Fruit fly (Drosophila melanogaster) whole organism, embryonic: Measurements from ENCODE around the gene nerfin-2.

Experiments used
- Bdp1 ChIP-seq: fragments of 200-800 bp; sonication (Bioruptor generic); optimal IDR thresholded peaks from 3 replicates; lab custom pipeline; 2016; ENCODE audit warnings: missing biosample characterization, missing genetic modification characterization
- Blimp-1 ChIP-seq: fragments of 200-800 bp; sonication (Bioruptor generic); optimal IDR thresholded peaks from 3 replicates; lab custom pipeline; 2018; ENCODE audit warnings: missing biosample characterization, missing genetic modification characterization, mild to moderate bottlenecking, moderate library complexity, missing genetic modification reagents
- CG10321 ChIP-seq: fragments of 200-800 bp; sonication (Bioruptor generic); IDR thresholded peaks from 2 replicates; pipeline ENCODE4 v1.3.6; 2022; ENCODE audit warnings: missing biosample characterization, missing genetic modification characterization
- CG12391 ChIP-seq: fragments of 200-800 bp; sonication (Bioruptor generic); optimal IDR thresholded peaks from 3 replicates; lab custom pipeline; 2018; ENCODE audit warnings: missing biosample characterization, mild to moderate bottlenecking, missing genetic modification characterization, moderate library complexity
- CG13624 ChIP-seq: fragments of 200-800 bp; sonication (Bioruptor generic); optimal IDR thresholded peaks from 2 replicates; lab custom pipeline; 2016; ENCODE audit warnings: missing biosample characterization, missing genetic modification characterization
- CG17359 ChIP-seq: fragments of 200-800 bp; sonication (Bioruptor generic); optimal IDR thresholded peaks from 3 replicates; lab custom pipeline; 2018; ENCODE audit warnings: missing biosample characterization, mild to moderate bottlenecking, missing genetic modification characterization, moderate library complexity
- CG17612 ChIP-seq: fragments of 200-800 bp; sonication (Bioruptor generic); IDR thresholded peaks from 2 replicates; pipeline ENCODE4 v1.3.6; 2022; ENCODE audit warnings: missing biosample characterization, missing genetic modification characterization
- CG18011 ChIP-seq: fragments of 200-800 bp; sonication (Bioruptor generic); optimal IDR thresholded peaks from 2 replicates; lab custom pipeline; 2017; ENCODE audit warnings: missing biosample characterization, missing genetic modification characterization, mild to moderate bottlenecking, moderate library complexity, missing genotype
- CG18764 ChIP-seq: fragments of 200-800 bp; sonication (Bioruptor generic); optimal IDR thresholded peaks from 3 replicates; lab custom pipeline; 2016; ENCODE audit warnings: missing biosample characterization, missing genetic modification characterization
- CG30020 ChIP-seq: fragments of 200-800 bp; optimal IDR thresholded peaks from 2 replicates; lab custom pipeline; 2019; ENCODE audit warnings: missing biosample characterization, mild to moderate bottlenecking, missing genetic modification characterization, moderate library complexity
- CG3163 ChIP-seq: fragments of 200-800 bp; sonication (Bioruptor generic); optimal IDR thresholded peaks from 3 replicates; lab custom pipeline; 2016; ENCODE audit warnings: missing biosample characterization, missing genetic modification characterization
- CG34224 ChIP-seq: fragments of 200-800 bp; sonication (Bioruptor generic); IDR thresholded peaks from 3 replicates; pipeline ENCODE4 v1.3.6; 2022; ENCODE audit warnings: missing biosample characterization, missing genetic modification characterization; ENCODE audit not compliant: partially characterized antibody
- CG8089 ChIP-seq: fragments of 200-800 bp; sonication (Bioruptor generic); optimal IDR thresholded peaks from 3 replicates; lab custom pipeline; 2016; ENCODE audit warnings: missing biosample characterization, missing genetic modification characterization
- CG8281 ChIP-seq: fragments of 200-800 bp; sonication (Bioruptor generic); optimal IDR thresholded peaks from 2 replicates; lab custom pipeline; 2018; ENCODE audit warnings: missing biosample characterization, mild to moderate bottlenecking, missing genetic modification characterization, moderate library complexity
- CG8359 ChIP-seq: fragments of 200-800 bp; sonication (Bioruptor generic); optimal IDR thresholded peaks from 2 replicates; lab custom pipeline; 2017; ENCODE audit warnings: missing biosample characterization, mild to moderate bottlenecking, missing genetic modification characterization, borderline replicate concordance
- CG9797 ChIP-seq: fragments of 200-800 bp; sonication (Bioruptor generic); optimal IDR thresholded peaks from 3 replicates; lab custom pipeline; 2018; ENCODE audit warnings: missing biosample characterization, mild to moderate bottlenecking, missing genetic modification characterization
- CrebB ChIP-seq: fragments of 200-800 bp; sonication (Bioruptor generic); optimal IDR thresholded peaks from 3 replicates; lab custom pipeline; 2018; ENCODE audit warnings: missing biosample characterization, mild to moderate bottlenecking, missing genetic modification characterization
- Dbx ChIP-seq: fragments of 200-800 bp; sonication (Bioruptor generic); IDR thresholded peaks from 3 replicates; pipeline ENCODE4 v1.3.6; 2022; ENCODE audit warnings: missing biosample characterization, missing genetic modification characterization
- Deaf1 ChIP-seq: fragments of 200-800 bp; optimal IDR thresholded peaks from 3 replicates; lab custom pipeline; 2019; ENCODE audit warnings: missing biosample characterization, mild to moderate bottlenecking, missing genetic modification characterization, moderate library complexity
- Dek ChIP-seq: fragments of 200-800 bp; sonication (Bioruptor generic); optimal IDR thresholded peaks from 3 replicates; lab custom pipeline; 2019; ENCODE audit warnings: missing biosample characterization, mild to moderate bottlenecking, missing genetic modification characterization, moderate library complexity
- Dll ChIP-seq: fragments of 200-800 bp; sonication (Bioruptor generic); IDR thresholded peaks from 4 replicates; pipeline ENCODE4 v1.3.6; 2022; ENCODE audit warnings: missing biosample characterization, missing genetic modification characterization; ENCODE audit not compliant: partially characterized antibody
- Dp ChIP-seq: fragments of 200-800 bp; sonication (Bioruptor generic); optimal IDR thresholded peaks from 2 replicates; lab custom pipeline; 2018; ENCODE audit warnings: missing biosample characterization, mild to moderate bottlenecking, missing genetic modification characterization, moderate library complexity
- HLH3B ChIP-seq: fragments of 200-800 bp; sonication (Bioruptor generic); IDR thresholded peaks from 2 replicates; pipeline ENCODE4 v1.3.6; 2022; ENCODE audit warnings: missing biosample characterization, missing genetic modification characterization
- Hey ChIP-seq: fragments of 200-800 bp; sonication (Bioruptor generic); optimal IDR thresholded peaks from 3 replicates; lab custom pipeline; 2018; ENCODE audit warnings: missing biosample characterization, mild to moderate bottlenecking, missing genetic modification characterization
- MBD-R2 ChIP-seq: fragments of 200-800 bp; sonication (Bioruptor generic); IDR thresholded peaks from 2 replicates; pipeline ENCODE4 v1.3.6; 2022; ENCODE audit warnings: missing biosample characterization, missing genetic modification characterization
- Nf-YB ChIP-seq: fragments of 200-800 bp; sonication (Bioruptor generic); optimal IDR thresholded peaks from 3 replicates; lab custom pipeline; 2019; ENCODE audit warnings: missing biosample characterization, mild to moderate bottlenecking, missing genetic modification characterization, moderate library complexity
- PHDP ChIP-seq: fragments of 200-800 bp; sonication (Bioruptor generic); optimal IDR thresholded peaks from 3 replicates; lab custom pipeline; 2018; ENCODE audit warnings: missing biosample characterization, mild to moderate bottlenecking, missing genetic modification characterization, moderate library complexity
- Tbp ChIP-seq: fragments of >200 bp; optimal IDR thresholded peaks from 2 replicates; lab custom pipeline; 2018; ENCODE audit warnings: missing biosample characterization, missing genetic modification characterization
- bbx ChIP-seq: fragments of 200-800 bp; sonication (Bioruptor generic); IDR thresholded peaks from 2 replicates; pipeline ENCODE4 v1.3.6; 2022; ENCODE audit warnings: missing biosample characterization, missing genetic modification characterization; ENCODE audit not compliant: partially characterized antibody
- corto ChIP-seq: fragments of 200-800 bp; sonication (Bioruptor generic); optimal IDR thresholded peaks from 2 replicates; lab custom pipeline; 2016; ENCODE audit warnings: missing biosample characterization, mild to moderate bottlenecking, missing genetic modification characterization, moderate library complexity
- da ChIP-seq: fragments of 200-800 bp; sonication (Bioruptor generic); optimal IDR thresholded peaks from 2 replicates; lab custom pipeline; 2016; ENCODE audit warnings: missing biosample characterization, missing genetic modification characterization
- dati ChIP-seq: fragments of 200-800 bp; sonication (Bioruptor generic); IDR thresholded peaks from 2 replicates; pipeline ENCODE4 v1.3.6; 2022; ENCODE audit warnings: missing biosample characterization, missing genetic modification characterization
- dpn ChIP-seq, 2 experiments: fragments of 200-800 bp; sonication (Bioruptor generic); optimal IDR thresholded peaks; 3 replicates each; lab custom pipeline; 2016; ENCODE audit warnings: missing biosample characterization in 2 of 2, missing genetic modification characterization in 2 of 2
- eve ChIP-seq, 2 experiments: fragments of >200 bp; optimal IDR thresholded peaks; 2 replicates each; lab custom pipeline; 2017; ENCODE audit warnings: missing biosample characterization in 2 of 2, missing genetic modification characterization in 2 of 2
- gsb ChIP-seq: fragments of 200-800 bp; sonication (Bioruptor generic); IDR thresholded peaks from 2 replicates; pipeline ENCODE4 v1.3.6; 2022; ENCODE audit warnings: missing biosample characterization, missing genetic modification characterization
- lilli ChIP-seq: fragments of 200-800 bp; sonication (Bioruptor generic); optimal IDR thresholded peaks from 3 replicates; lab custom pipeline; 2016; ENCODE audit warnings: missing biosample characterization, missing genetic modification characterization
- lmd ChIP-seq: fragments of 200-800 bp; sonication (Bioruptor generic); IDR thresholded peaks from 2 replicates; pipeline ENCODE4 v1.3.6; 2022; ENCODE audit warnings: missing biosample characterization, missing genetic modification characterization
- lov ChIP-seq, 2 experiments: fragments of 200-800 bp in 1 of 2; fragments of >200 bp in 1 of 2; sonication (Bioruptor generic) in 1 of 2; IDR thresholded peaks in 1 of 2; optimal IDR thresholded peaks in 1 of 2; 2 replicates in 1 of 2; 3 replicates in 1 of 2; pipeline versions ENCODE4 v1.3.6 to Lab custom; 2017 to 2022; ENCODE audit warnings: missing biosample characterization in 1 of 2, missing genetic modification characterization in 1 of 2
- nerfin-1 ChIP-seq: fragments of 200-800 bp; sonication (Bioruptor generic); optimal IDR thresholded peaks from 3 replicates; lab custom pipeline; 2019; ENCODE audit warnings: missing biosample characterization, mild to moderate bottlenecking, missing genetic modification characterization, moderate library complexity
- odd ChIP-seq: fragments of 200-800 bp; sonication (Bioruptor generic); optimal IDR thresholded peaks from 2 replicates; lab custom pipeline; 2017; ENCODE audit warnings: missing biosample characterization, mild to moderate bottlenecking, missing genetic modification characterization
- prd ChIP-seq, 3 experiments: fragments of >200 bp in 2 of 3; fragments of 200-800 bp in 1 of 3; sonication (Bioruptor generic) in 1 of 3; optimal IDR thresholded peaks in 2 of 3; IDR thresholded peaks in 1 of 3; 2 replicates in 2 of 3; 3 replicates in 1 of 3; pipeline versions ENCODE4 v1.3.6 to Lab custom; 2017 to 2022; ENCODE audit warnings: missing biosample characterization in 1 of 3, missing genetic modification characterization in 1 of 3
- ranshi ChIP-seq: fragments of 200-800 bp; sonication (Bioruptor generic); IDR thresholded peaks from 2 replicates; pipeline ENCODE4 v1.3.6; 2022; ENCODE audit warnings: missing biosample characterization, missing genetic modification characterization
- sc ChIP-seq, 3 experiments: fragments of >200 bp in 2 of 3; fragments of 200-800 bp in 1 of 3; sonication (Bioruptor generic) in 1 of 3; optimal IDR thresholded peaks; 2 replicates in 2 of 3; 3 replicates in 1 of 3; lab custom pipeline; 2017; ENCODE audit warnings: mild to moderate bottlenecking in 1 of 3, missing biosample characterization in 1 of 3, missing genetic modification characterization in 1 of 3, missing genetic modification reagents in 1 of 3
- sens-2 ChIP-seq: fragments of 200-800 bp; sonication (Bioruptor generic); IDR thresholded peaks from 2 replicates; pipeline ENCODE4 v1.3.6; 2022; ENCODE audit warnings: missing biosample characterization, missing genetic modification characterization
- sima ChIP-seq: fragments of 200-800 bp; sonication (Bioruptor generic); optimal IDR thresholded peaks from 2 replicates; lab custom pipeline; 2016; ENCODE audit warnings: missing biosample characterization, missing genetic modification characterization
- tgo ChIP-seq: fragments of 200-800 bp; sonication (Bioruptor generic); IDR thresholded peaks from 3 replicates; pipeline ENCODE4 v1.3.6; 2022; ENCODE audit warnings: missing biosample characterization, missing genetic modification characterization
- tin ChIP-seq: fragments of 200-800 bp; sonication (Bioruptor generic); optimal IDR thresholded peaks from 3 replicates; lab custom pipeline; 2016; ENCODE audit warnings: missing biosample characterization, missing genetic modification characterization
- vnd ChIP-seq: fragments of 200-800 bp; sonication (Bioruptor generic); IDR thresholded peaks from 3 replicates; pipeline ENCODE4 v1.3.6; 2022; ENCODE audit warnings: missing biosample characterization, missing genetic modification characterization; ENCODE audit not compliant: partially characterized antibody

The nerfin-2 gene

DNA sequence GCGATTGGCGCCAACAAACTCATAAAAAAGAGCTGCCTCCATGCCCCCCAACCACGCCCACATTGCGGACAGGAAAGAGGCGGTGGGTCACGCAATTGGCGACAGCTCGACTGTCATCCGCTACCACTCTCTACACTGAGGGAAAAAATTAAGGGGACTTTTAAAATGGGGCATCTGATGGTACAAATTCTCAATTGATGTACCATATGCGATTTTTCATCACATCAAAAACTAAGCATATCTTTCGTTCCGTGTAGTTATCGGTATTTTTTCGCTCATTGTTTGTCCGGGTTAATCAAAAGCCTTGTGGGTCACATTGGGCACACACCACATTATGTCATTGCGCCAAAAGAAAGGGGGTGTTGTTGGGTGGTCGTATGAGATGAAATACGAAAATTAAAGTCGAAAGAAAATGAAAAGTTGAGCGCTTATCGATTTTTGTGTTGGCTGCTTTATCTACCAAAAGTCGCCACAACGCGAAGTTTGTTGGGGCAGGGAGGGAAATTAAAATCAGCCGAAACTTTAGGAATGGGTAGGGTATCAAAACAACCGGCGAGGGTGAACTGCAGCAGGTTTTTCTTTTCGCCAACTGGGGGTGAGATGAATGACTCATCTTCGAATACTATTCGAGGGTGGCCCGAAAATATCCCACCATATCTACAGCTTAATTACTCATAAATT is 46.7 kb upstream of the nerfin-2 start (continued):
- no peak for TF ChIP-seq CG12391 (tag; lab: Kevin White, UChicago)
- TF ChIP-seq prd (optimal IDR thresholded peaks at IDR 0.05; lab: Kevin White, UChicago): no peak
- 0 out of 3 replicates have a peak, but pooled peaks have one; percentile 16 for TF ChIP-seq prd (GFP tag; IDR thresholded peaks at IDR 0.05; lab: Robert Waterston, UW)
- no peak for TF ChIP-seq CG9797
- TF ChIP-seq Bdp1 (GFP tag; lab: Kevin White, UChicago): no peak
- no peak for TF ChIP-seq CG18011 (GFP tag; lab: Kevin White, UChicago)
- TF ChIP-seq tin (GFP tag; lab: Kevin White, UChicago): no peak
- no peak for TF ChIP-seq sima
- no peak for TF ChIP-seq da (GFP tag; lab: Kevin White, UChicago)
- no peak for TF ChIP-seq lov (optimal IDR thresholded peaks at IDR 0.05; lab: Kevin White, UChicago)
- no peak for TF ChIP-seq lov (GFP tag; IDR thresholded peaks at IDR 0.05; lab: Robert Waterston, UW)
- no peak for TF ChIP-seq CG30020 (tag; lab: Kevin White, UChicago)
- TF ChIP-seq CG34224 (GFP tag; lab: Robert Waterston, UW): no peak
- TF ChIP-seq CG13624 (GFP tag; lab: Kevin White, UChicago): peak; percentile 36
- TF ChIP-seq Hey (tag; lab: Kevin White, UChicago): no peak
- peak; percentile 44; the same call in 1 of the 3 replicates for TF ChIP-seq tgo (GFP tag; lab: Robert Waterston, UW)
- TF ChIP-seq CG10321 (GFP tag; lab: Robert Waterston, UW): no peak
- TF ChIP-seq CG17612: no peak
- no peak for TF ChIP-seq CG17359
- no peak for TF ChIP-seq odd (GFP tag; lab: Kevin White, UChicago)
- TF ChIP-seq Dek (tag; lab: Kevin White, UChicago): peak; percentile 40
- TF ChIP-seq lilli: peak; percentile 56
- TF ChIP-seq CG8089: no peak
- TF ChIP-seq CG8359: no peak
- TF ChIP-seq CrebB (tag; lab: Kevin White, UChicago): no peak
- TF ChIP-seq sc (optimal IDR thresholded peaks at IDR 0.05; lab: Kevin White, UChicago): no peak
- TF ChIP-seq sc (GFP tag; optimal IDR thresholded peaks at IDR 0.05; lab: Kevin White, UChicago): no peak
- TF ChIP-seq nerfin-1 (tag; lab: Kevin White, UChicago): no peak
- no peak for TF ChIP-seq corto
- TF ChIP-seq CG8281 (tag; lab: Kevin White, UChicago): no peak
- no peak for TF ChIP-seq sens-2 (GFP tag; lab: Robert Waterston, UW)
- no peak for TF ChIP-seq Tbp (GFP tag; lab: Kevin White, UChicago)
- peak; percentile 32 to 41 for TF ChIP-seq dpn (GFP tag; optimal IDR thresholded peaks at IDR 0.05; lab: Kevin White, UChicago)
- TF ChIP-seq vnd (GFP tag; lab: Robert Waterston, UW): no peak
- TF ChIP-seq Dp (GFP tag; lab: Kevin White, UChicago): no peak
- TF ChIP-seq bbx (GFP tag; lab: Robert Waterston, UW): no peak
- TF ChIP-seq MBD-R2: peak; percentile 47; the same call in 1 of the 2 replicates
- TF ChIP-seq Dll: no peak
- TF ChIP-seq eve (GFP tag; optimal IDR thresholded peaks at IDR 0.05; lab: Kevin White, UChicago): no peak
- no peak for TF ChIP-seq PHDP (tag; lab: Kevin White, UChicago)
- TF ChIP-seq CG3163 (GFP tag; lab: Kevin White, UChicago): no peak
- no peak for TF ChIP-seq Blimp-1 (GFP tag; lab: Kevin White, UChicago)
- TF ChIP-seq ranshi (GFP tag; lab: Robert Waterston, UW): peak; percentile 18; the same call in 1 of the 2 replicates
- no peak for TF ChIP-seq dati (GFP tag; lab: Robert Waterston, UW)
- TF ChIP-seq Nf-YB (GFP tag; lab: Kevin White, UChicago): no peak
- TF ChIP-seq gsb (GFP tag; lab: Robert Waterston, UW): no peak
- TF ChIP-seq Dbx (GFP tag; lab: Robert Waterston, UW): peak; percentile 69; the same call in 2 of the 3 replicates
- TF ChIP-seq CG18764: no peak
- no peak for TF ChIP-seq Deaf1 (tag; lab: Kevin White, UChicago)
- TF ChIP-seq HLH3B: peak; percentile 43
- peak; percentile 46; the same call in 1 of the 2 replicates for TF ChIP-seq lmd
